Fruit fly (Drosophila melanogaster): ENCODE measurements around the gene CG11892.

DNA sequence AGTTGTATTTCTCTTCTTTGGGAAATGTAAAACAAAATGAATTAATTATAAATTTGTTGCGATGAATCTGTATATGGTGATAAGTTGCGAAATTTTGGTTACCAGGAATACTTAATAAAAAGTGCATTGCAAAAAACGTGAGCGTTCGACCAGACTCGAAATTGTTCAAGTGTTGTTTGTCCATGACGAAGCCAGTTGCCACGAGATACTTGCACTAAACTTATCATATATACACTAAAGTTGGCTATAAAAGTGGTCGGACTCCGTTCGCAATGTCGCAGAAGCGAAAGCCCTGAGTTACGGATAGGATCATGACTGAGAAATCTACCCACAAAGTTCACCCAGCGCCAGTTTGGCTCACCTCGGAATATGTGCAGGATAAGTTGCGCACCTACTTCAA, 7.8 kb upstream of the CG11892 start, which contains the start of gene CG11878:
- no peak for TF ChIP-seq ttk (optimal IDR thresholded peaks at IDR 0.05)
- TF ChIP-seq insv (optimal IDR thresholded peaks at IDR 0.05) = no peak
- TF ChIP-seq psq (optimal IDR thresholded peaks at IDR 0.05) = no peak
- no peak for TF ChIP-seq Myc (optimal IDR thresholded peaks at IDR 0.05)

All from Kc167 (cell line).